Fruit fly (Drosophila melanogaster): ENCODE data around the gene Dysb.

The Dysb gene

dm6 chr3L:18870027-18870426 lies 2.5 kb downstream of the Dysb start, which contains the start of gene Blos3 (continued):
- TF ChIP-seq ftz-f1 (GFP tag; optimal IDR thresholded peaks at IDR 0.05): no peak
- TF ChIP-seq Fer1 (GFP tag; optimal IDR thresholded peaks at IDR 0.05): peak; percentile 43
- peak; percentile 21 for TF ChIP-seq Six4 (GFP tag; optimal IDR thresholded peaks at IDR 0.05)
- TF ChIP-seq CG2678 (tag; optimal IDR thresholded peaks at IDR 0.05): no peak
- TF ChIP-seq bcd (GFP tag; optimal IDR thresholded peaks at IDR 0.05): peak; percentile 24
- no peak for TF ChIP-seq nom (GFP tag; optimal IDR thresholded peaks at IDR 0.05)
- peak; percentile 67 for TF ChIP-seq row (GFP tag; IDR thresholded peaks at IDR 0.05)
- TF ChIP-seq CG12942 (GFP tag; optimal IDR thresholded peaks at IDR 0.05): peak; percentile 22
- TF ChIP-seq CG10147 (GFP tag; optimal IDR thresholded peaks at IDR 0.05): no peak
- peak; percentile 36 for TF ChIP-seq fd96Cb (tag; optimal IDR thresholded peaks at IDR 0.05)
- TF ChIP-seq CG10267 (tag; optimal IDR thresholded peaks at IDR 0.05): peak; percentile 36
- no peak for TF ChIP-seq unpg (GFP tag; optimal IDR thresholded peaks at IDR 0.05)
- TF ChIP-seq CG11085 (GFP tag; IDR thresholded peaks at IDR 0.05): 0 out of 2 replicates have a peak, but pooled peaks have one; percentile 27
- TF ChIP-seq CG4424 (GFP tag; optimal IDR thresholded peaks at IDR 0.05): peak; percentile 29
- no peak for TF ChIP-seq CG6813 (GFP tag; optimal IDR thresholded peaks at IDR 0.05)
- TF ChIP-seq CG10366 (GFP tag; IDR thresholded peaks at IDR 0.05): no peak
- peak; percentile 55 for TF ChIP-seq NfI (GFP tag; optimal IDR thresholded peaks at IDR 0.05)
- no peak for TF ChIP-seq CG10321 (GFP tag; IDR thresholded peaks at IDR 0.05)
- TF ChIP-seq Hr3 (GFP tag; optimal IDR thresholded peaks at IDR 0.05): no peak
- peak; percentile 50 for TF ChIP-seq Hsf (GFP tag; optimal IDR thresholded peaks at IDR 0.05)
- no peak for TF ChIP-seq aop (GFP tag; IDR thresholded peaks at IDR 0.05)
- TF ChIP-seq pb (GFP tag; optimal IDR thresholded peaks at IDR 0.05): no peak
- peak; percentile 32 for TF ChIP-seq repo (GFP tag; optimal IDR thresholded peaks at IDR 0.05)
- peak; percentile 72 for TF ChIP-seq stwl (tag; optimal IDR thresholded peaks at IDR 0.05)
- TF ChIP-seq CG11696 (GFP tag; IDR thresholded peaks at IDR 0.05): no peak
- TF ChIP-seq Stat92E (GFP tag; optimal IDR thresholded peaks at IDR 0.05): no peak
- no peak; the same call in 1 of the 2 replicates for TF ChIP-seq CG9215 (GFP tag; IDR thresholded peaks at IDR 0.05)
- TF ChIP-seq H15 (GFP tag; IDR thresholded peaks at IDR 0.05): 0 out of 3 replicates have a peak, but pooled peaks have one; percentile 33
- peak; percentile 15 for TF ChIP-seq Dad (GFP tag; optimal IDR thresholded peaks at IDR 0.05)
- TF ChIP-seq tup (GFP tag; optimal IDR thresholded peaks at IDR 0.05): no peak
- TF ChIP-seq PHDP (tag; optimal IDR thresholded peaks at IDR 0.05): no peak
- TF ChIP-seq chn (GFP tag; optimal IDR thresholded peaks at IDR 0.05): peak; percentile 52
- TF ChIP-seq CG3065 (GFP tag; optimal IDR thresholded peaks at IDR 0.05): peak; percentile 2
- TF ChIP-seq pho (GFP tag; optimal IDR thresholded peaks at IDR 0.05): peak; percentile 57
- no peak for TF ChIP-seq dati (GFP tag; IDR thresholded peaks at IDR 0.05)
- TF ChIP-seq CG7271 (tag; optimal IDR thresholded peaks at IDR 0.05): no peak
- no peak for TF ChIP-seq ham (GFP tag; IDR thresholded peaks at IDR 0.05)
- peak; percentile 11 for TF ChIP-seq MTF-1 (GFP tag; optimal IDR thresholded peaks at IDR 0.05; ENCODE audit: borderline replicate concordance)
- TF ChIP-seq CG12155 (GFP tag; optimal IDR thresholded peaks at IDR 0.05): peak; percentile 24
- no peak for TF ChIP-seq CG6791 (GFP tag; IDR thresholded peaks at IDR 0.05; ENCODE audit: partially characterized antibody)
- no peak for TF ChIP-seq Tbp (GFP tag; optimal IDR thresholded peaks at IDR 0.05)
- TF ChIP-seq CG13123 (GFP tag; optimal IDR thresholded peaks at IDR 0.05): no peak
- no peak for TF ChIP-seq Dbx (GFP tag; IDR thresholded peaks at IDR 0.05)
- peak; percentile 41; the same call in 1 of the 2 replicates for TF ChIP-seq vvl (GFP tag; IDR thresholded peaks at IDR 0.05)
- no peak for TF ChIP-seq Scr (GFP tag; IDR thresholded peaks at IDR 0.05; ENCODE audit: partially characterized antibody)
- peak; percentile 35; the same call in 1 of the 2 replicates for TF ChIP-seq Ada2b (GFP tag; IDR thresholded peaks at IDR 0.05)
- no peak for TF ChIP-seq B-H2 (GFP tag; optimal IDR thresholded peaks at IDR 0.05)
- no peak for TF ChIP-seq CG8478 (optimal IDR thresholded peaks at IDR 0.05)
- no peak for TF ChIP-seq CG9876 (GFP tag; optimal IDR thresholded peaks at IDR 0.05)
- no peak for TF ChIP-seq CG5245 (GFP tag; optimal IDR thresholded peaks at IDR 0.05)
- TF ChIP-seq Taf1 (GFP tag; IDR thresholded peaks at IDR 0.05): no peak
- TF ChIP-seq yki (optimal IDR thresholded peaks at IDR 0.05): no peak
